Fruit fly (Drosophila melanogaster) whole organism, adult: ENCODE data around the gene Kpc1.
A peak's percentile ranks its signal among the peaks of the same experiment; 100 is the strongest.

Experiments
- CG11617 ChIP-seq: fragments of 200-800 bp; sonication (Bioruptor generic); optimal IDR thresholded peaks from 2 replicates; lab custom pipeline; 2017; ENCODE audit warnings: mild to moderate bottlenecking, missing biosample characterization, missing genetic modification reagents, missing genetic modification characterization
- CG12768 ChIP-seq: fragments of 200-800 bp; sonication (Bioruptor generic); optimal IDR thresholded peaks from 2 replicates; lab custom pipeline; 2017; ENCODE audit warnings: missing biosample characterization, missing genetic modification characterization, mild to moderate bottlenecking, moderate library complexity, missing genetic modification reagents
- CG14711 ChIP-seq: fragments of 200-800 bp; sonication (Bioruptor generic); optimal IDR thresholded peaks from 2 replicates; lab custom pipeline; 2018; ENCODE audit warnings: missing biosample characterization, mild to moderate bottlenecking, missing genetic modification characterization, moderate library complexity
- CG1620 ChIP-seq: fragments of 200-800 bp; sonication (Bioruptor generic); optimal IDR thresholded peaks from 2 replicates; lab custom pipeline; 2016; ENCODE audit warnings: missing biosample characterization, missing genetic modification characterization
- CG33017 ChIP-seq: fragments of 200-800 bp; sonication (Bioruptor generic); optimal IDR thresholded peaks from 2 replicates; lab custom pipeline; 2018; ENCODE audit warnings: missing biosample characterization, mild to moderate bottlenecking, missing genetic modification characterization, moderate library complexity
- CG5204 ChIP-seq: fragments of 200-800 bp; sonication (Bioruptor generic); optimal IDR thresholded peaks from 2 replicates; lab custom pipeline; 2016; ENCODE audit warnings: missing biosample characterization, missing genetic modification characterization
- CG7045 ChIP-seq: fragments of 200-800 bp; sonication (Bioruptor generic); optimal IDR thresholded peaks from 2 replicates; lab custom pipeline; 2017; ENCODE audit warnings: missing biosample characterization, mild to moderate bottlenecking, missing genetic modification characterization
- CG7101 ChIP-seq: fragments of 200-800 bp; sonication (Bioruptor generic); optimal IDR thresholded peaks from 2 replicates; lab custom pipeline; 2018; ENCODE audit warnings: missing biosample characterization, mild to moderate bottlenecking, missing genetic modification characterization, moderate library complexity
- Clk ChIP-seq: fragments of 200-800 bp; sonication (Bioruptor generic); optimal IDR thresholded peaks from 2 replicates; lab custom pipeline; 2017; ENCODE audit warnings: missing biosample characterization, missing genetic modification characterization
- Crg-1 ChIP-seq: fragments of 200-800 bp; sonication (Bioruptor generic); optimal IDR thresholded peaks from 2 replicates; lab custom pipeline; 2016; ENCODE audit warnings: missing biosample characterization, missing genetic modification characterization
- Hr96 ChIP-seq: fragments of 200-800 bp; sonication (Bioruptor generic); optimal IDR thresholded peaks from 2 replicates; lab custom pipeline; 2016; ENCODE audit warnings: missing biosample characterization, missing genetic modification characterization
- Mnt ChIP-seq: fragments of 200-800 bp; sonication (Bioruptor generic); optimal IDR thresholded peaks from 2 replicates; lab custom pipeline; 2016; ENCODE audit warnings: missing biosample characterization, mild to moderate bottlenecking, missing genetic modification characterization
- bab1 ChIP-seq: fragments of 200-800 bp; sonication (Bioruptor generic); optimal IDR thresholded peaks from 3 replicates; lab custom pipeline; 2019; ENCODE audit warnings: missing biosample characterization, mild to moderate bottlenecking, missing genetic modification characterization, moderate library complexity
- cic ChIP-seq: fragments of 200-800 bp; sonication (Bioruptor generic); optimal IDR thresholded peaks from 2 replicates; lab custom pipeline; 2017; ENCODE audit warnings: missing biosample characterization, mild to moderate bottlenecking, missing genetic modification characterization, moderate library complexity
- cnc ChIP-seq, 2 experiments: fragments of >200 bp; optimal IDR thresholded peaks; 2 replicates each; lab custom pipeline; 2017
- kay ChIP-seq: fragments of 200-800 bp; sonication (Bioruptor generic); peaks from one replicate; lab custom pipeline; 2016; ENCODE audit warnings: missing biosample characterization, missing genetic modification characterization, borderline replicate concordance
- ovo ChIP-seq: fragments of 200-800 bp; sonication (Bioruptor generic); optimal IDR thresholded peaks from 2 replicates; lab custom pipeline; 2016; ENCODE audit warnings: missing biosample characterization, missing genetic modification characterization
- pad ChIP-seq: fragments of 200-800 bp; sonication (Bioruptor generic); optimal IDR thresholded peaks from 3 replicates; lab custom pipeline; 2017; ENCODE audit warnings: missing biosample characterization, missing genetic modification characterization, mild to moderate bottlenecking, moderate library complexity, missing genetic modification reagents
- tj ChIP-seq: fragments of 200-800 bp; sonication (Bioruptor generic); optimal IDR thresholded peaks from 3 replicates; lab custom pipeline; 2017; ENCODE audit warnings: missing biosample characterization, mild to moderate bottlenecking, missing genetic modification characterization, moderate library complexity
- toe ChIP-seq: fragments of 200-800 bp; sonication (Bioruptor generic); optimal IDR thresholded peaks from 2 replicates; lab custom pipeline; 2016; ENCODE audit warnings: missing biosample characterization, missing genetic modification characterization

Kpc1 gene

dm6 chr3R:15205223-15205622, 9.2 kb upstream of the Kpc1 start:
- no peak for TF ChIP-seq toe
- no peak for TF ChIP-seq Hr96 (GFP tag; lab: Kevin White, UChicago)
- no peak for TF ChIP-seq cnc (optimal IDR thresholded peaks at IDR 0.05; lab: Kevin White, UChicago)
- no peak for TF ChIP-seq CG5204 (GFP tag; lab: Kevin White, UChicago)
- TF ChIP-seq CG7045 (GFP tag; lab: Kevin White, UChicago): no peak
- TF ChIP-seq Crg-1: no peak
- no peak for TF ChIP-seq CG33017 (tag; lab: Kevin White, UChicago)
- TF ChIP-seq CG14711 (tag; lab: Kevin White, UChicago): no peak
- no peak for TF ChIP-seq CG7101
- TF ChIP-seq cic: no peak
- no peak for TF ChIP-seq CG12768 (GFP tag; lab: Kevin White, UChicago)

dm6 chr3R:15198052-15198793, 2.2 kb upstream of the Kpc1 start:
- no peak for TF ChIP-seq CG7101
- peak; percentile 15 for TF ChIP-seq Crg-1
- TF ChIP-seq tj (GFP tag; lab: Kevin White, UChicago): peak; percentile 37
- no peak for TF ChIP-seq ovo (GFP tag; lab: Kevin White, UChicago)
- TF ChIP-seq pad: no peak
- peak; percentile 88 for TF ChIP-seq Mnt
- no peak for TF ChIP-seq CG11617 (GFP tag; lab: Kevin White, UChicago)
- peak; percentile 90 for TF ChIP-seq kay (GFP tag; lab: Kevin White, UChicago)
- no peak for TF ChIP-seq Hr96 (GFP tag; lab: Kevin White, UChicago)
- peak; percentile 91 for TF ChIP-seq cic
- TF ChIP-seq cnc (optimal IDR thresholded peaks at IDR 0.05; lab: Kevin White, UChicago): no peak

- no peak for TF ChIP-seq CG11617 (GFP tag; lab: Kevin White, UChicago)
- no peak for TF ChIP-seq ovo (GFP tag; lab: Kevin White, UChicago)
- no peak for TF ChIP-seq toe
- peak; percentile 37 for TF ChIP-seq cic
- TF ChIP-seq kay (GFP tag; lab: Kevin White, UChicago): peak; percentile 47
- TF ChIP-seq CG33017 (tag; lab: Kevin White, UChicago): no peak
- no peak for TF ChIP-seq pad
- TF ChIP-seq CG7045 (GFP tag; lab: Kevin White, UChicago): peak; percentile 7
- TF ChIP-seq CG12768 (GFP tag; lab: Kevin White, UChicago): peak; percentile 25
- TF ChIP-seq Crg-1: no peak
Observed at dm6 chr3R:15197373-15197772, 1.4 kb upstream of the Kpc1 start.

DNA sequence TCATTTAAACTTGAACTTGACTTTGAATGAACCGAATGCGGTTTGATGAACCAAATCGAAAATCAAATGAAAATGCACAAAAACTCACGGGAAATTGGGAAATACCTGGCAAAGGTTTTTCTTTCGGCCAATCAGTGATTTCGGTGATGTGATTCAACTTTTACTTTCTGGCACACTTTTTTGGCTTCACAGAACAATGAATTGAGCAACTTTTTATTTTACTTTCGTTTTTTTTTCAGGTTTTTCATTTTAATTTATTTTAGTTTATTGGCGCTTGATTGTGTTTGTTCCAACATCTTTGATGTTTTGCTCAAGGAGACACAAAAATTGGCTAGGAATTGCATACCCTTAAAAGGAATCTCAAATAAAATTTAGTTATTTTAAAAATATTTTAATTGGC, 14.5 kb downstream of the Kpc1 start, which contains the start of gene Mf:
Gene Mf, minus strand, starts transcription at position 44 of the 400 bp plus-strand sequence.
- TF ChIP-seq CG1620 (GFP tag; lab: Kevin White, UChicago) (no peak), kay (GFP tag; lab: Kevin White, UChicago) (peak; percentile 91), CG7101 (peak; percentile 3), pad (no peak), Crg-1 (no peak)

DNA sequence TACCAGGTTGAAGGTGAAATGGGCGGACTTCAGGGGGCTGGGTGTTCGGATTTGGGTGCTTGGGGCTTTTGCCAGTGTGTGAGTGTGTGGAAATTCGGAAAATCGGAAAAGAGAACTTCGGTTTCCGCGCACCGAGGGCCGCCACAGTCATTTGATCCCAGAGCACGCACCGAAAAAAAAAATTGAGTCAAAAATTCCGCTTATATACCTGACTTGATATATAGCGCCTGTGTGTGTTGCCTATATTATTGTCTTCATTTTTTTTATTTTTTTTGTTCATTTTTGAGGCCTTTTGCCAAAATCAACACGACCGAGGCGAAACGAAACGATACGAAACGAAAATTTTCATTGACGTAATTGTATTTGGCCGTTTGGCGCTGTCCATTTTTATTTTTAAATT, 18.8 kb downstream of the Kpc1 start:
- TF ChIP-seq Clk (GFP tag; lab: Kevin White, UChicago) (no peak), cic (no peak), ovo (GFP tag; lab: Kevin White, UChicago) (no peak), kay (GFP tag; lab: Kevin White, UChicago) (peak; percentile 81), CG12768 (GFP tag; lab: Kevin White, UChicago) (no peak), cnc (optimal IDR thresholded peaks at IDR 0.05; lab: Kevin White, UChicago) (no peak)

- TF ChIP-seq CG1620 (GFP tag; lab: Kevin White, UChicago) (no peak), Clk (GFP tag; lab: Kevin White, UChicago) (no peak), bab1 (no peak), CG7045 (GFP tag; lab: Kevin White, UChicago) (no peak), ovo (GFP tag; lab: Kevin White, UChicago) (no peak), Mnt (no peak), tj (GFP tag; lab: Kevin White, UChicago) (no peak), CG33017 (tag; lab: Kevin White, UChicago) (no peak), CG7101 (no peak), CG14711 (tag; lab: Kevin White, UChicago) (no peak), toe (no peak), pad (no peak), CG12768 (GFP tag; lab: Kevin White, UChicago) (no peak), Crg-1 (no peak)
Observed at dm6 chr3R:15149772-15150512, 46.1 kb downstream of the Kpc1 start, which contains the start of gene Gyc88E. Gene Gyc88E, plus strand, starts transcription at chr3R:15150375.

DNA sequence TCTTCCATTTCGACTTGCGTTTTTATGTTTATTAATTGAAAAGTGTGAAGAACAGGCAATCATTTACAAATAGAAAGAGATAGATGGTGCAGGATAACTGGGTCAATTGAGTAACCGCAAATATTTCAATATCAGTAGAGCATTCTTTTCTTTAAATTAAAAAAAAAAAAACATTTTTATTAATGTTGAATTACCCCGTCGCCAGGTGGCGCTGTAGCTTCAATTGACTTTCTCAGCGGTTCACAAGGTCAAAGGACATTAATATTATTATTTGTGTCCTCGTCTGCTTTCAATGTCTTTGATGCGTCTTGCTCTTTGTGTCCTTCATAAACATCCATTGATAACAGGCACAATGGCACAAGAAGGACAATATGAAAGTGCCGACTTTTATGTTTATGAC, 47.4 kb downstream of the Kpc1 start:
- TF ChIP-seq Clk (GFP tag; lab: Kevin White, UChicago): no peak
- no peak for TF ChIP-seq toe
- no peak for TF ChIP-seq pad
- TF ChIP-seq CG1620 (GFP tag; lab: Kevin White, UChicago): no peak
- TF ChIP-seq bab1: no peak
- no peak for TF ChIP-seq ovo (GFP tag; lab: Kevin White, UChicago)
- TF ChIP-seq CG12768 (GFP tag; lab: Kevin White, UChicago): no peak
- TF ChIP-seq Mnt: no peak
- TF ChIP-seq CG14711 (tag; lab: Kevin White, UChicago): no peak
- no peak for TF ChIP-seq CG33017 (tag; lab: Kevin White, UChicago)
- no peak for TF ChIP-seq cnc (optimal IDR thresholded peaks at IDR 0.05; lab: Kevin White, UChicago)
- no peak for TF ChIP-seq CG7045 (GFP tag; lab: Kevin White, UChicago)
- TF ChIP-seq cic: no peak
- TF ChIP-seq CG5204 (GFP tag; lab: Kevin White, UChicago): no peak
- TF ChIP-seq tj (GFP tag; lab: Kevin White, UChicago): no peak
- TF ChIP-seq CG11617 (GFP tag; lab: Kevin White, UChicago): no peak
- TF ChIP-seq CG7101: no peak
- TF ChIP-seq Crg-1: no peak
